Worm (Caenorhabditis elegans) whole organism, early embryonic: ENCODE measurements around the gene pot-3.

Source experiments
- B0310.2 ChIP-seq: sonication (generic microtip); optimal IDR thresholded peaks from 2 replicates; lab custom pipeline; 2016; ENCODE audit warnings: mild to moderate bottlenecking, missing genetic modification characterization, missing compliant biosample characterization
- F13C5.2 ChIP-seq: sonication (generic microtip); optimal IDR thresholded peaks from 2 replicates; lab custom pipeline; 2017; ENCODE audit warnings: mild to moderate bottlenecking, missing genetic modification characterization, inconsistent platforms, missing compliant biosample characterization
- aly-1 ChIP-seq: sonication (generic microtip); optimal IDR thresholded peaks from 2 replicates; lab custom pipeline; 2016; ENCODE audit warnings: missing genetic modification characterization, missing compliant biosample characterization
- ama-1 ChIP-seq: fragments of 150-350 bp; optimal IDR thresholded peaks from 2 replicates; lab custom pipeline; 2014
- ceh-13 ChIP-seq: fragments of 200-800 bp; sonication (Bioruptor generic); optimal IDR thresholded peaks from 2 replicates; lab custom pipeline; 2018; ENCODE audit warnings: mild to moderate bottlenecking, missing genetic modification characterization, missing compliant biosample characterization
- ceh-36 ChIP-seq: sonication (generic microtip); optimal IDR thresholded peaks from 2 replicates; lab custom pipeline; 2016; ENCODE audit warnings: missing genetic modification characterization, inconsistent platforms, missing compliant biosample characterization
- ets-7 ChIP-seq: sonication (generic microtip); optimal IDR thresholded peaks from 2 replicates; lab custom pipeline; 2016; ENCODE audit warnings: missing genotype, missing genetic modification characterization, missing compliant biosample characterization
- flt-1 ChIP-seq: fragments of 200-800 bp; sonication (Bioruptor generic); IDR thresholded peaks from 2 replicates; pipeline ENCODE4 v1.3.6; 2022; ENCODE audit warnings: missing genetic modification characterization, missing compliant biosample characterization
- hmbx-1 ChIP-seq: sonication (generic microtip); optimal IDR thresholded peaks from 2 replicates; lab custom pipeline; 2016; ENCODE audit warnings: mild to moderate bottlenecking, missing genetic modification characterization, missing compliant biosample characterization
- hmg-4 ChIP-seq: fragments of 200-800 bp; sonication (Bioruptor generic); optimal IDR thresholded peaks from 2 replicates; lab custom pipeline; 2018; ENCODE audit warnings: mild to moderate bottlenecking, missing genetic modification characterization, missing compliant biosample characterization
- hnd-1 ChIP-seq: sonication (generic microtip); optimal IDR thresholded peaks from 2 replicates; lab custom pipeline; 2016; ENCODE audit warnings: missing genetic modification characterization, missing compliant biosample characterization
- pes-1 ChIP-seq: fragments of 200-800 bp; sonication (Bioruptor generic); IDR thresholded peaks from 2 replicates; pipeline ENCODE4 v1.3.6; 2022; ENCODE audit warnings: missing genetic modification reagents, missing genetic modification characterization, missing compliant biosample characterization
- scrt-1 ChIP-seq: fragments of 200-800 bp; sonication (Bioruptor generic); IDR thresholded peaks from 2 replicates; pipeline ENCODE4 v1.3.6; 2022; ENCODE audit warnings: missing genetic modification characterization, missing compliant biosample characterization
- sea-1 ChIP-seq: fragments of 200-800 bp; sonication (Bioruptor generic); conservative IDR thresholded peaks from 2 replicates; pipeline ENCODE4 v1.3.6; 2022; ENCODE audit warnings: missing genetic modification characterization, missing compliant biosample characterization
- tbx-11 ChIP-seq: fragments of 200-800 bp; sonication (Bioruptor generic); IDR thresholded peaks from 2 replicates; pipeline ENCODE4 v1.3.6; 2022; ENCODE audit warnings: missing genetic modification characterization, missing compliant biosample characterization
- tbx-37 ChIP-seq: fragments of 200-800 bp; sonication (Bioruptor generic); conservative IDR thresholded peaks from 2 replicates; pipeline ENCODE4 v1.3.6; 2022; ENCODE audit warnings: missing genetic modification reagents, missing genetic modification characterization, missing compliant biosample characterization
- tra-4 ChIP-seq: sonication (generic microtip); optimal IDR thresholded peaks from 2 replicates; lab custom pipeline; 2017; ENCODE audit warnings: missing genetic modification characterization, missing compliant biosample characterization

pot-3 gene

DNA sequence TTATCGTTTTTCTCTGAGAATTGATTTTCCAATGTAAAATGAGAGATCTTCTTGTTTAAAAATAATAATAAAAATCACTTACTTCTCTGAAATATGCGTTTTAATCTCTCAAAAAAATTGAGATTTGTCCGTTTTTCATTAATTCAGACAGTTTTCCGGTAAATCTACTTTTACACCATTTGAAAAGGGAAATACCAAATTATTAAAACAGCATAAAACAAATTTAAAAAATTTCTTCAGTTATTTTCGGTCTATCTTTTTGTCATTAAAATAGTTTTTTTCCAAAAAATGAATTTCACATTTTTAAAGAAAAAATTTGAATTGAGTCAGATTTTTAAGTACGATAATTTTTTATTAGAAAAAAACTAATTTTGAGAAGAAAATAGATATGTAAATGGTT, 1.2 kb upstream of the pot-3 start:
- TF ChIP-seq F13C5.2 (no peak), hnd-1 (no peak), tra-4 (no peak), pes-1 (no peak), ceh-13 (GFP tag; lab: Kevin White, UChicago) (no peak), B0310.2 (tag; lab: Kevin White, UChicago) (no peak), scrt-1 (no peak), aly-1 (tag; lab: Kevin White, UChicago) (no peak), tbx-11 (GFP tag; lab: Robert Waterston, UW) (no peak), ets-7 (no peak), hmg-4 (GFP tag; lab: Kevin White, UChicago) (no peak), ama-1 (lab: Kevin White, UChicago) (no peak), flt-1 (GFP tag; lab: Robert Waterston, UW) (no peak), sea-1 (GFP tag; lab: Robert Waterston, UW) (no peak), hmbx-1 (no peak)

- TF ChIP-seq tbx-11 (GFP tag; lab: Robert Waterston, UW): no peak
- no peak for TF ChIP-seq hnd-1
- no peak for TF ChIP-seq hmg-4 (GFP tag; lab: Kevin White, UChicago)
- TF ChIP-seq sea-1 (GFP tag; lab: Robert Waterston, UW): no peak
- TF ChIP-seq ets-7: no peak
- TF ChIP-seq aly-1 (tag; lab: Kevin White, UChicago): no peak
- TF ChIP-seq flt-1 (GFP tag; lab: Robert Waterston, UW): no peak
- TF ChIP-seq tbx-37 (GFP tag; lab: Robert Waterston, UW): no peak
- TF ChIP-seq scrt-1: no peak
- TF ChIP-seq pes-1: no peak
- TF ChIP-seq ama-1 (lab: Kevin White, UChicago): no peak
- no peak for TF ChIP-seq F13C5.2
- no peak for TF ChIP-seq ceh-13 (GFP tag; lab: Kevin White, UChicago)
- no peak for TF ChIP-seq hmbx-1
- TF ChIP-seq ceh-36 (tag; lab: Kevin White, UChicago): no peak
- TF ChIP-seq B0310.2 (tag; lab: Kevin White, UChicago): no peak
- TF ChIP-seq tra-4: no peak
Measured at ce11 chrIII:13779360-13780093, 488 bp upstream of the pot-3 start.
